Worm (Caenorhabditis elegans): ENCODE data around the gene twk-21.

DNA sequence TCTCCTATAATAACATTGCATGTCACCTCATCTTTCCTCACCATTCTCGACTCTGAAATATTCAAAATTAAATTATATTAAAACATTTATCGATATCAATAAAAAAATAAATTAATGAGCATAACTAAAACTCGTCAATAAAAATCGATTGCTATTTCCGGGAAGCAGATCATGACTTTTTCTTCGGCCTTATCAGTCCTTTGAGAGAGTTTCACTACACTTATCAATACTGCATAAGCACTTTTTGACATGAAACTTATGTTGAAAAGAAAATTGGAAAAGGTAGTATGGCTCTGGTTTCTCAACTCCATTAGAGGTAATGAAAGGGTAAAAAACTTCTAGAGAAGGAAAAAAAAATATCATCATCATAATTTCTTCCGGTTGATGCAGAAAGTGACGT is 39.6 kb upstream of the twk-21 start:
- TF ChIP-seq ets-7 (tag; optimal IDR thresholded peaks at IDR 0.05) (no peak), tbx-11 (GFP tag; IDR thresholded peaks at IDR 0.05) (no peak), ama-1 (optimal IDR thresholded peaks at IDR 0.05) (no peak), pes-1 (GFP tag; IDR thresholded peaks at IDR 0.05) (no peak), ceh-36 (tag; optimal IDR thresholded peaks at IDR 0.05) (no peak)
